Worm (Caenorhabditis elegans) whole organism, late embryonic: ENCODE data around the gene ZK637.15.
A peak's percentile ranks its signal among the peaks of the same experiment; 100 is the strongest.

Experiments used
- C08G9.2 ChIP-seq: sonication (generic microtip); optimal IDR thresholded peaks from 2 replicates; lab custom pipeline; 2016; ENCODE audit warnings: mild to moderate bottlenecking, missing genetic modification characterization, moderate library complexity, missing compliant biosample characterization
- C38D4.7 ChIP-seq: fragments of 200-800 bp; sonication (Bioruptor generic); optimal IDR thresholded peaks from 2 replicates; lab custom pipeline; 2018; ENCODE audit warnings: mild to moderate bottlenecking, missing genetic modification characterization, moderate library complexity, missing compliant biosample characterization
- K02D7.2 ChIP-seq: sonication (generic microtip); optimal IDR thresholded peaks from 2 replicates; lab custom pipeline; 2017; ENCODE audit warnings: mild to moderate bottlenecking, missing genetic modification characterization, missing compliant biosample characterization
- Y22D7AL.16 ChIP-seq: sonication (generic microtip); optimal IDR thresholded peaks from 2 replicates; lab custom pipeline; 2016; ENCODE audit warnings: missing genetic modification characterization, missing compliant biosample characterization
- ahr-1 ChIP-seq: sonication (generic microtip); optimal IDR thresholded peaks from 2 replicates; lab custom pipeline; 2016; ENCODE audit warnings: missing genetic modification characterization, missing compliant biosample characterization
- ama-1 ChIP-seq: fragments of 150-350 bp; optimal IDR thresholded peaks from 2 replicates; lab custom pipeline; 2014
- ceh-18 ChIP-seq: sonication (generic microtip); optimal IDR thresholded peaks from 2 replicates; lab custom pipeline; 2016; ENCODE audit warnings: missing genetic modification characterization, missing compliant biosample characterization
- ceh-19 ChIP-seq: fragments of 200-800 bp; sonication (Bioruptor generic); optimal IDR thresholded peaks from 2 replicates; lab custom pipeline; 2018; ENCODE audit warnings: mild to moderate bottlenecking, missing genetic modification characterization, missing compliant biosample characterization
- ceh-2 ChIP-seq: sonication (generic microtip); optimal IDR thresholded peaks from 2 replicates; lab custom pipeline; 2016; ENCODE audit warnings: missing genotype, missing genetic modification characterization, missing compliant biosample characterization
- ceh-24 ChIP-seq: sonication (generic microtip); optimal IDR thresholded peaks from 2 replicates; lab custom pipeline; 2016; ENCODE audit warnings: mild to moderate bottlenecking, missing genetic modification characterization, missing compliant biosample characterization
- ceh-34 ChIP-seq: sonication (generic microtip); optimal IDR thresholded peaks from 2 replicates; lab custom pipeline; 2016; ENCODE audit warnings: mild to moderate bottlenecking, missing genetic modification characterization, missing compliant biosample characterization
- ceh-6 ChIP-seq: fragments of 200-800 bp; sonication (Bioruptor generic); optimal IDR thresholded peaks from 2 replicates; lab custom pipeline; 2018; ENCODE audit warnings: mild to moderate bottlenecking, missing genetic modification characterization, missing compliant biosample characterization
- che-1 ChIP-seq: sonication (generic microtip); optimal IDR thresholded peaks from 2 replicates; lab custom pipeline; 2016; ENCODE audit warnings: mild to moderate bottlenecking, missing genetic modification characterization, missing compliant biosample characterization
- dmd-4 ChIP-seq: sonication (generic microtip); optimal IDR thresholded peaks from 2 replicates; lab custom pipeline; 2016; ENCODE audit warnings: borderline replicate concordance, missing genetic modification characterization, missing compliant biosample characterization
- dve-1 ChIP-seq: sonication (generic microtip); optimal IDR thresholded peaks from 2 replicates; lab custom pipeline; 2017; ENCODE audit warnings: antibody characterized with exemption, mild to moderate bottlenecking, missing genetic modification characterization, missing compliant biosample characterization
- elt-4 ChIP-seq: sonication (generic microtip); optimal IDR thresholded peaks from 2 replicates; lab custom pipeline; 2016; ENCODE audit warnings: missing genetic modification characterization, missing compliant biosample characterization
- fkh-6 ChIP-seq: sonication (generic microtip); optimal IDR thresholded peaks from 2 replicates; lab custom pipeline; 2016; ENCODE audit warnings: missing genetic modification characterization, missing compliant biosample characterization
- gmeb-2 ChIP-seq: sonication (generic microtip); optimal IDR thresholded peaks from 2 replicates; lab custom pipeline; 2016; ENCODE audit warnings: missing genetic modification characterization, inconsistent platforms, missing compliant biosample characterization
- hlh-13 ChIP-seq: fragments of 200-800 bp; sonication (Bioruptor generic); optimal IDR thresholded peaks from 2 replicates; lab custom pipeline; 2018; ENCODE audit warnings: mild to moderate bottlenecking, missing genetic modification characterization, missing compliant biosample characterization
- hlh-6 ChIP-seq: sonication (generic microtip); optimal IDR thresholded peaks from 2 replicates; lab custom pipeline; 2016; ENCODE audit warnings: missing genotype, missing genetic modification characterization, missing compliant biosample characterization
- lin-11 ChIP-seq: fragments of 200-800 bp; sonication (Bioruptor generic); optimal IDR thresholded peaks from 2 replicates; lab custom pipeline; 2018; ENCODE audit warnings: mild to moderate bottlenecking, missing genetic modification characterization, missing compliant biosample characterization
- madf-2 ChIP-seq: sonication (generic microtip); optimal IDR thresholded peaks from 2 replicates; lab custom pipeline; 2017; ENCODE audit warnings: missing genetic modification characterization, missing compliant biosample characterization
- nfya-1 ChIP-seq: sonication (generic microtip); optimal IDR thresholded peaks from 2 replicates; lab custom pipeline; 2017; ENCODE audit warnings: missing genetic modification characterization, mild to moderate bottlenecking, missing compliant biosample characterization, antibody characterized with exemption, moderate library complexity
- pat-9 ChIP-seq: fragments of 200-800 bp; sonication (Bioruptor generic); optimal IDR thresholded peaks from 2 replicates; lab custom pipeline; 2018; ENCODE audit warnings: mild to moderate bottlenecking, missing genetic modification characterization, moderate library complexity, missing compliant biosample characterization
- pax-1 ChIP-seq: fragments of 150-350 bp; optimal IDR thresholded peaks from 2 replicates; lab custom pipeline; 2014; ENCODE audit warnings: missing biosample characterization, missing genetic modification characterization
- pha-2 ChIP-seq: sonication (generic microtip); optimal IDR thresholded peaks from 2 replicates; lab custom pipeline; 2017; ENCODE audit warnings: mild to moderate bottlenecking, missing genetic modification characterization, missing compliant biosample characterization
- pqm-1 ChIP-seq: sonication (generic microtip); optimal IDR thresholded peaks from 2 replicates; lab custom pipeline; 2016; ENCODE audit warnings: missing genetic modification characterization, missing compliant biosample characterization
- pros-1 ChIP-seq: fragments of 150-350 bp; optimal IDR thresholded peaks from 2 replicates; lab custom pipeline; 2014; ENCODE audit warnings: missing biosample characterization, missing genetic modification reagents, missing genetic modification characterization
- ref-2 ChIP-seq: sonication (generic microtip); optimal IDR thresholded peaks from 2 replicates; lab custom pipeline; 2016; ENCODE audit warnings: missing genetic modification characterization, missing compliant biosample characterization
- rnt-1 ChIP-seq: sonication (generic microtip); optimal IDR thresholded peaks from 2 replicates; lab custom pipeline; 2016; ENCODE audit warnings: missing genetic modification characterization, missing compliant biosample characterization
- syd-9 ChIP-seq: sonication (generic microtip); optimal IDR thresholded peaks from 2 replicates; lab custom pipeline; 2016; ENCODE audit warnings: mild to moderate bottlenecking, missing genetic modification characterization, moderate library complexity, missing compliant biosample characterization
- tbx-7 ChIP-seq: sonication (generic microtip); optimal IDR thresholded peaks from 2 replicates; lab custom pipeline; 2016; ENCODE audit warnings: missing genotype, missing genetic modification characterization, missing compliant biosample characterization
- ttx-3 ChIP-seq: sonication (generic microtip); optimal IDR thresholded peaks from 2 replicates; lab custom pipeline; 2016; ENCODE audit warnings: missing genetic modification reagents, missing genetic modification characterization, missing compliant biosample characterization
- unc-3 ChIP-seq, 2 experiments: fragments of 200-800 bp in 1 of 2; sonication (Bioruptor generic) in 1 of 2; sonication (generic microtip) in 1 of 2; conservative IDR thresholded peaks in 1 of 2; optimal IDR thresholded peaks in 1 of 2; 2 replicates each; pipeline versions ENCODE4 v1.3.6 to Lab custom; 2016 to 2022; ENCODE audit warnings: missing compliant biosample characterization in 2 of 2, missing genetic modification characterization in 2 of 2, missing genetic modification reagents in 1 of 2
- unc-42 ChIP-seq: sonication (generic microtip); optimal IDR thresholded peaks from 2 replicates; lab custom pipeline; 2016; ENCODE audit warnings: missing genotype, missing genetic modification characterization, missing compliant biosample characterization
- unc-55 ChIP-seq: sonication (generic microtip); optimal IDR thresholded peaks from 2 replicates; lab custom pipeline; 2017; ENCODE audit warnings: missing biosample characterization, missing genetic modification reagents, missing genetic modification characterization
- ztf-16 ChIP-seq: sonication (generic microtip); optimal IDR thresholded peaks from 2 replicates; lab custom pipeline; 2017; ENCODE audit warnings: missing genetic modification characterization, missing compliant biosample characterization

ZK637.15 gene

DNA sequence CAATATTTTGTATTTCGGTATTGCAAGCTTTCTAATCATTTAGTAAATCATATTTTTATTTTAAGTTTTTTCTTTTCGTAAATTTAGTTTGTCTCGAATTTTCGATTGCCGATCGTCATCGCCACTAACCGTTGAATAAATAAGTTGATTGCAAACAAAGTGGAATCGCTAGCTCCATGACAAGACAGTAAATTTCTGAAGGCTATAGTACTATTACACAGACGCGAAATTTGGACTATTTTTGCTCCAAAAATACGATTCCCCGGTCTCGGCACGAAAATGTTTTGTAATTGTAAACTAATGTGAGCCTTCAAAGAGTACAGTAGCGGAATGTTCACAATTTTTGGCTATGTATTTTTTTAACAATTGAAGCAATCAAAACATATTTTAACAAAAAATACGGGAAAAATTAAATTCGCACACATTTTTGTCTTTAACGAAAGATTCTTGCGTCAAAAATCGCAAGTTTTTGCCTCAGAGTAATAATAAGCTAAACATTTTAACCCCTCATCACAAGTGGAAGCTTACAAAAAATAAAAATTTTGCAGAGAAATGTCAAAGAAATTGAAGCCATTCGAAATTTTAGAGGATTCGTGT is 8.2 kb upstream of the ZK637.15 start, which contains the start of gene tpk-1:
Gene tpk-1, plus strand, starts transcription at position 547 of the 597 bp plus-strand sequence.
- no peak for TF ChIP-seq K02D7.2 (tag; lab: Kevin White, UChicago)
- TF ChIP-seq ztf-16 (tag; lab: Kevin White, UChicago) = no peak
- no peak for TF ChIP-seq ceh-19 (GFP tag; lab: Kevin White, UChicago)
- TF ChIP-seq pat-9 (tag; lab: Kevin White, UChicago) = no peak
- TF ChIP-seq ceh-6 (GFP tag; lab: Kevin White, UChicago) = no peak
- TF ChIP-seq pha-2 (tag; lab: Kevin White, UChicago) = no peak
- TF ChIP-seq pqm-1 = no peak
- TF ChIP-seq dve-1 (tag; lab: Kevin White, UChicago) = no peak
- no peak for TF ChIP-seq rnt-1 (tag; lab: Kevin White, UChicago)
- TF ChIP-seq hlh-13 = no peak
- TF ChIP-seq fkh-6 (tag; lab: Kevin White, UChicago) = no peak
- no peak for TF ChIP-seq dmd-4 (tag; lab: Kevin White, UChicago)
- TF ChIP-seq Y22D7AL.16 (tag; lab: Kevin White, UChicago) = no peak
- no peak for TF ChIP-seq lin-11
- no peak for TF ChIP-seq C38D4.7 (GFP tag; lab: Kevin White, UChicago)

- TF ChIP-seq ttx-3 (tag; lab: Kevin White, UChicago) (no peak), unc-42 (tag; lab: Kevin White, UChicago) (no peak), tbx-7 (tag; lab: Kevin White, UChicago) (no peak), pax-1 (tag; lab: Kevin White, UChicago) (no peak), gmeb-2 (tag; lab: Kevin White, UChicago) (no peak), ceh-34 (tag; lab: Kevin White, UChicago) (no peak), pqm-1 (no peak), che-1 (tag; lab: Kevin White, UChicago) (no peak), K02D7.2 (tag; lab: Kevin White, UChicago) (no peak), hlh-6 (tag; lab: Kevin White, UChicago) (no peak)
Measured at ce11 chrIII:8913469-8913868, 6.4 kb upstream of the ZK637.15 start, which contains the start of gene trxr-2. Gene trxr-2, plus strand, starts transcription at chrIII:8913769.

DNA sequence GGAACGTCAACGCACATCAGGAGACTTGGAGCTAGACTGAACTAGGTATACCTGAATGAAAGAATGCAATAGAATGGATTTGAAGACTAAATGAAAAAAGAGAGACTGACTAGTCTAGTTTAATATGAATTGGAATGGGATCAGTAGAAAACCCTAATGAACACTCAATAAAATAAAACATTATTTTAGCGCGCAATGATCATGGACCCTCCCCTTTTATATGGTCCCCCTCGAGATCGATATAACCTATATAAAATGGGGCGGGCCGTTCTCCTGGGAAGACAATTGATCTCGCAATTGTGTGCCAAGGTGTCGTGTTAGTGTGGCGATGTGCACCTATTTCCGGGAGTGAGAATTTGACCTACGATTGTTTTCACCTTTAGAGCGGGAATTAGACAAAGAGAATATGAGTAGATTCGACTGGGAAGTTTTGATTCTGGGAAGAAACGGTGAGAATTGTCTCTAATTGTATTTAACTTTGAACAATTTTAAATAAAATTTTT is 2.0 kb upstream of the ZK637.15 start, which contains the start of gene cdc-25.3:
Gene cdc-25.3, minus strand, starts transcription at position 51 of the 503 bp plus-strand sequence.
- no peak for TF ChIP-seq C08G9.2
- TF ChIP-seq elt-4 = no peak
- no peak for TF ChIP-seq ceh-19 (GFP tag; lab: Kevin White, UChicago)

DNA sequence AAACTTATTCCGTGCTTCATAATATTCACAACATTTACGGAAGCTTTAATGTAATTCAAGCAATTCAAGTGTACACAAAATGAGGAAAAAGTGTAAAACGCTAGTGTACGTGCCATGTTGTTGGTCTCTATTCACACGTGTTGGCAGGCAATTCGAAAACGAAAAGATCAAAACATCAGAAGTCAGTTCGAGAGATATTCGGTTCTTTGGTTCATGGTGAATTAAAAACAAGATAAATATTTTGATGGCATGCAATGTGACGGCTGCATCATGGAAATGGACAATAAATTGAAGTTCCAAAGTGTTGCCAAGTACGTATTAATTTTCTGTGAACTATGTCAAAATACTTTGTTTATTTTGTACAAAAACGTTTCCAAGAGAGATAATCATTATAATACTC is 2.2 kb downstream of the ZK637.15 start:
- TF ChIP-seq ama-1 (lab: Kevin White, UChicago) (peak; percentile 22), ceh-18 (tag; lab: Kevin White, UChicago) (peak; percentile 7), nfya-1 (tag; lab: Kevin White, UChicago) (peak; percentile 34), fkh-6 (tag; lab: Kevin White, UChicago) (no peak)

DNA sequence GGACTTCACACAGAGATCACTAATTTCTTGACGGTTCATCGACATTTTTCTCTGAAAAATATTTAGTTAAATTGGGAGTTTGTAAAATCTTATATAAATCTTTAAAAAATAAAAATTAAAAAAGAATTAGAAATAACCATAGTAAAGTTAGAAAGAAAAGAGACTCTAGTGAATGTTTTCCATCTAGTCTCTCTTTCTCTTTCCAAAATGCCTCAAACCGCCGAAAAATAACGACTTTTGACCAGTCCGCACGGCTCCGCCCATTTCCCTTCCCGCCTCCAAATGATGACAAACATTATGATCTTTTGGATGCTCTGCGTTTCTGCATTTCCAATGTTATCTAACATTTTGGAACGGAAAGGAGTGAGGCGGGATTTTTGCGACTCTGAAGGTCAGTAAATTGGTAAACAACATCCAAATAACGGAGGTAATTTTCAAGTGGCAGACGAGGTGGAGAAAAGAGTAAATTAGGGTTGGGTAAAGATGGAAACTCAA is 3.4 kb downstream of the ZK637.15 start, which contains the start of gene glb-1:
Gene glb-1, minus strand, starts transcription at position 51 of the 495 bp plus-strand sequence.
- TF ChIP-seq unc-55 (GFP tag; lab: Kevin White, UChicago) (peak; percentile 61), ttx-3 (tag; lab: Kevin White, UChicago) (no peak)
- TF ChIP-seq, all 69 proteins: peak for 1

- TF ChIP-seq gmeb-2 (tag; lab: Kevin White, UChicago) = no peak
- TF ChIP-seq ref-2 (tag; lab: Kevin White, UChicago) = no peak
- no peak for TF ChIP-seq madf-2
- no peak for TF ChIP-seq unc-3 (GFP tag; conservative IDR thresholded peaks at IDR 0.05; lab: Robert Waterston, UW)
- TF ChIP-seq unc-3 (tag; optimal IDR thresholded peaks at IDR 0.05; lab: Kevin White, UChicago) = no peak
- no peak for TF ChIP-seq ama-1 (lab: Kevin White, UChicago)
- TF ChIP-seq pros-1 = no peak
- no peak for TF ChIP-seq ceh-24 (tag; lab: Kevin White, UChicago)
- TF ChIP-seq nfya-1 (tag; lab: Kevin White, UChicago) = no peak
- TF ChIP-seq unc-42 (tag; lab: Kevin White, UChicago) = no peak
- no peak for TF ChIP-seq ttx-3 (tag; lab: Kevin White, UChicago)
- TF ChIP-seq syd-9 = no peak
- TF ChIP-seq ceh-2 (tag; lab: Kevin White, UChicago) = no peak
- no peak for TF ChIP-seq ahr-1 (tag; lab: Kevin White, UChicago)
- TF ChIP-seq, all 69 proteins: peak for 0
Measured at ce11 chrIII:8923937-8924336, 4.1 kb downstream of the ZK637.15 start, which contains the start of gene ZK637.12. Gene ZK637.12, plus strand, starts transcription at chrIII:8924237.
